Worm (Caenorhabditis elegans): ENCODE data around the gene F35B12.10.

DNA sequence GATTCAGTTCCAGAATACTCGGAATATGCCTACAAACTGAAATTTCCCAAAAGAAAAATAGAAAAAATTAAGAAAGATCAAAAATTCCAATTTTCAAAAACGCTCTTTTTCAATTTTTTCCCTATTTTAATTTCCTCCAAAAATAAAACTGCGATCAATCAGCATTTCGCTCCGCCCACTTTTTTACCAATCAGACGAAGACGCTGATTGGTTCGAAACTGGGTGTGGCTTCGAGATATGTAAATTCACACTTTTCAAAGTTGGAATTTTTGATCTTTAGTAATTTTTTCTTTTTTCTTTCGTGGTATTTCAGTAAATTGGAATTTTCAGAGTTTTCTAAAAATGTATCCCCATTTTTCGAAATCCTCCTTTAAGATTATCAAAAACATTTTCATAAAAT is 48.0 kb upstream of the F35B12.10 start:
- TF ChIP-seq unc-39 (tag; optimal IDR thresholded peaks at IDR 0.05) (no peak), ama-1 (optimal IDR thresholded peaks at IDR 0.05) (no peak), nhr-23 (tag; optimal IDR thresholded peaks at IDR 0.05) (no peak), ztf-11 (tag; optimal IDR thresholded peaks at IDR 0.05) (no peak), fos-1 (tag; optimal IDR thresholded peaks at IDR 0.05) (no peak), unc-55 (GFP tag; optimal IDR thresholded peaks at IDR 0.05) (no peak), lin-11 (tag; optimal IDR thresholded peaks at IDR 0.05) (no peak), blmp-1 (tag; optimal IDR thresholded peaks at IDR 0.05; ENCODE audit: insufficient read depth) (no peak), snpc-4 (tag; optimal IDR thresholded peaks at IDR 0.05) (no peak), nhr-12 (tag; optimal IDR thresholded peaks at IDR 0.05) (no peak), ceh-82 (tag; optimal IDR thresholded peaks at IDR 0.05) (no peak), aly-2 (tag; optimal IDR thresholded peaks at IDR 0.05) (no peak)
